Fruit fly (Drosophila melanogaster) whole organism, embryonic: ENCODE results near the gene IntS9.

ENCODE experiments used
- Asciz ChIP-seq: fragments of 200-800 bp; sonication (Bioruptor generic); optimal IDR thresholded peaks from 2 replicates; lab custom pipeline; 2017; ENCODE audit warnings: missing biosample characterization, mild to moderate bottlenecking, missing genetic modification characterization, missing genetic modification reagents
- CG10209 ChIP-seq: fragments of 200-800 bp; sonication (Bioruptor generic); optimal IDR thresholded peaks from 3 replicates; lab custom pipeline; 2017; ENCODE audit warnings: missing biosample characterization, mild to moderate bottlenecking, missing genetic modification characterization, missing genetic modification reagents
- CG1024 ChIP-seq: fragments of 200-800 bp; sonication (Bioruptor generic); IDR thresholded peaks from 2 replicates; pipeline ENCODE4 v1.3.6; 2022; ENCODE audit warnings: missing biosample characterization, missing genetic modification characterization
- CG11247 ChIP-seq: fragments of 200-800 bp; sonication (Bioruptor generic); IDR thresholded peaks from 2 replicates; pipeline ENCODE4 v1.3.6; 2022; ENCODE audit warnings: missing biosample characterization, missing genetic modification characterization
- CG12391 ChIP-seq: fragments of 200-800 bp; sonication (Bioruptor generic); optimal IDR thresholded peaks from 3 replicates; lab custom pipeline; 2018; ENCODE audit warnings: missing biosample characterization, mild to moderate bottlenecking, missing genetic modification characterization, moderate library complexity
- CG13424 ChIP-seq: fragments of 200-800 bp; sonication (Bioruptor generic); optimal IDR thresholded peaks from 2 replicates; lab custom pipeline; 2019; ENCODE audit warnings: missing biosample characterization, mild to moderate bottlenecking, missing genetic modification characterization, moderate library complexity
- CG14050 ChIP-seq: fragments of 200-800 bp; sonication (Bioruptor generic); IDR thresholded peaks from 3 replicates; pipeline ENCODE4 v1.3.6; 2022; ENCODE audit warnings: missing biosample characterization, missing genetic modification characterization
- CG14667 ChIP-seq: fragments of 200-800 bp; sonication (Bioruptor generic); IDR thresholded peaks from 2 replicates; pipeline ENCODE4 v1.3.6; 2022; ENCODE audit warnings: missing biosample characterization, missing genetic modification characterization
- CG15073 ChIP-seq: fragments of 200-800 bp; sonication (Bioruptor generic); optimal IDR thresholded peaks from 2 replicates; lab custom pipeline; 2016; ENCODE audit warnings: missing biosample characterization, missing genetic modification characterization
- CG16815 ChIP-seq: fragments of 200-800 bp; sonication (Bioruptor generic); optimal IDR thresholded peaks from 3 replicates; lab custom pipeline; 2017; ENCODE audit warnings: missing biosample characterization, mild to moderate bottlenecking, missing genetic modification characterization
- CG17361 ChIP-seq: fragments of 200-800 bp; sonication (Bioruptor generic); IDR thresholded peaks from 3 replicates; pipeline ENCODE4 v1.3.6; 2022; ENCODE audit warnings: missing biosample characterization, missing genetic modification characterization
- CG17612 ChIP-seq: fragments of 200-800 bp; sonication (Bioruptor generic); IDR thresholded peaks from 2 replicates; pipeline ENCODE4 v1.3.6; 2022; ENCODE audit warnings: missing biosample characterization, missing genetic modification characterization
- CG17802 ChIP-seq: fragments of 200-800 bp; sonication (Bioruptor generic); optimal IDR thresholded peaks from 2 replicates; lab custom pipeline; 2018; ENCODE audit warnings: missing biosample characterization, mild to moderate bottlenecking, missing genetic modification characterization, moderate library complexity
- CG18619 ChIP-seq: fragments of 200-800 bp; sonication (Bioruptor generic); optimal IDR thresholded peaks from 3 replicates; lab custom pipeline; 2017; ENCODE audit warnings: missing biosample characterization, mild to moderate bottlenecking, missing genetic modification characterization
- CG2116 ChIP-seq: fragments of 200-800 bp; sonication (Bioruptor generic); optimal IDR thresholded peaks from 3 replicates; lab custom pipeline; 2018; ENCODE audit warnings: missing biosample characterization, mild to moderate bottlenecking, missing genetic modification characterization
- CG33557 ChIP-seq: fragments of 200-800 bp; sonication (Bioruptor generic); optimal IDR thresholded peaks from 2 replicates; lab custom pipeline; 2019; ENCODE audit warnings: missing biosample characterization, mild to moderate bottlenecking, missing genetic modification characterization, moderate library complexity
- CG4730 ChIP-seq: fragments of 200-800 bp; sonication (Bioruptor generic); IDR thresholded peaks from 2 replicates; pipeline ENCODE4 v1.3.6; 2022; ENCODE audit warnings: missing biosample characterization, missing genetic modification characterization
- CG6854 ChIP-seq: fragments of 200-800 bp; sonication (Bioruptor generic); optimal IDR thresholded peaks from 3 replicates; lab custom pipeline; 2017; ENCODE audit warnings: missing biosample characterization, mild to moderate bottlenecking, missing genetic modification characterization
- CG7271 ChIP-seq: fragments of 200-800 bp; sonication (Bioruptor generic); optimal IDR thresholded peaks from 2 replicates; lab custom pipeline; 2018; ENCODE audit warnings: missing biosample characterization, mild to moderate bottlenecking, missing genetic modification characterization, moderate library complexity
- CG7556 ChIP-seq: fragments of 200-800 bp; sonication (Bioruptor generic); optimal IDR thresholded peaks from 2 replicates; lab custom pipeline; 2017; ENCODE audit warnings: missing biosample characterization, mild to moderate bottlenecking, missing genetic modification characterization
- CG8478 ChIP-seq: fragments of >200 bp; optimal IDR thresholded peaks from 2 replicates; lab custom pipeline; 2018
- CG8924 ChIP-seq: fragments of 200-800 bp; optimal IDR thresholded peaks from 3 replicates; lab custom pipeline; 2019; ENCODE audit warnings: missing biosample characterization, mild to moderate bottlenecking, missing genetic modification characterization, moderate library complexity
- Chrac-16 ChIP-seq: fragments of 200-800 bp; sonication (Bioruptor generic); optimal IDR thresholded peaks from 3 replicates; lab custom pipeline; 2016; ENCODE audit warnings: missing biosample characterization, missing genetic modification characterization
- D ChIP-seq, 2 experiments: fragments of 200-800 bp in 1 of 2; fragments of >200 bp in 1 of 2; sonication (Bioruptor generic) in 1 of 2; optimal IDR thresholded peaks; 2 replicates in 1 of 2; 3 replicates in 1 of 2; lab custom pipeline; 2017; ENCODE audit warnings: mild to moderate bottlenecking in 1 of 2, missing biosample characterization in 1 of 2, missing genetic modification characterization in 1 of 2, missing genetic modification reagents in 1 of 2
- Doc2 ChIP-seq: fragments of 200-800 bp; sonication (Bioruptor generic); IDR thresholded peaks from 2 replicates; pipeline ENCODE4 v1.3.6; 2022; ENCODE audit warnings: missing biosample characterization, missing genetic modification characterization
- Elba2 ChIP-seq: fragments of 200-800 bp; sonication (Bioruptor generic); optimal IDR thresholded peaks from 3 replicates; lab custom pipeline; 2016; ENCODE audit warnings: missing biosample characterization, missing genetic modification characterization
- HLH3B ChIP-seq: fragments of 200-800 bp; sonication (Bioruptor generic); IDR thresholded peaks from 2 replicates; pipeline ENCODE4 v1.3.6; 2022; ENCODE audit warnings: missing biosample characterization, missing genetic modification characterization
- Hey ChIP-seq: fragments of 200-800 bp; sonication (Bioruptor generic); optimal IDR thresholded peaks from 3 replicates; lab custom pipeline; 2018; ENCODE audit warnings: missing biosample characterization, mild to moderate bottlenecking, missing genetic modification characterization
- MESR4 ChIP-seq: fragments of 200-800 bp; sonication (Bioruptor generic); optimal IDR thresholded peaks from 2 replicates; lab custom pipeline; 2018; ENCODE audit warnings: missing biosample characterization, mild to moderate bottlenecking, missing genetic modification characterization, moderate library complexity
- Taf1 ChIP-seq: fragments of 200-800 bp; sonication (Bioruptor generic); IDR thresholded peaks from 2 replicates; pipeline ENCODE4 v1.3.6; 2022; ENCODE audit warnings: missing biosample characterization, missing genetic modification characterization
- cato ChIP-seq: fragments of 200-800 bp; sonication (Bioruptor generic); optimal IDR thresholded peaks from 2 replicates; lab custom pipeline; 2016; ENCODE audit warnings: missing biosample characterization, missing genetic modification characterization, borderline replicate concordance
- cg ChIP-seq: fragments of 200-800 bp; sonication (Bioruptor generic); optimal IDR thresholded peaks from 3 replicates; lab custom pipeline; 2019; ENCODE audit warnings: missing biosample characterization, mild to moderate bottlenecking, missing genetic modification characterization, moderate library complexity
- chinmo ChIP-seq: fragments of 200-800 bp; sonication (Bioruptor generic); IDR thresholded peaks from 4 replicates; pipeline ENCODE4 v1.3.6; 2022; ENCODE audit warnings: missing biosample characterization, missing genetic modification characterization; ENCODE audit not compliant: partially characterized antibody
- cwo ChIP-seq: fragments of 200-800 bp; sonication (Bioruptor generic); optimal IDR thresholded peaks from 3 replicates; lab custom pipeline; 2017; ENCODE audit warnings: missing biosample characterization, missing genetic modification characterization, mild to moderate bottlenecking, moderate library complexity, missing genetic modification reagents
- dmrt11E ChIP-seq: fragments of 200-800 bp; sonication (Bioruptor generic); optimal IDR thresholded peaks from 3 replicates; lab custom pipeline; 2018; ENCODE audit warnings: missing biosample characterization, mild to moderate bottlenecking, missing genetic modification characterization, moderate library complexity
- dpn ChIP-seq, 2 experiments: fragments of 200-800 bp; sonication (Bioruptor generic); optimal IDR thresholded peaks; 3 replicates each; lab custom pipeline; 2016; ENCODE audit warnings: missing biosample characterization in 2 of 2, missing genetic modification characterization in 2 of 2
- ewg ChIP-seq: fragments of 200-800 bp; sonication (Bioruptor generic); optimal IDR thresholded peaks from 3 replicates; lab custom pipeline; 2017; ENCODE audit warnings: mild to moderate bottlenecking, missing biosample characterization, missing genetic modification reagents, missing genetic modification characterization
- exex ChIP-seq: fragments of 200-800 bp; sonication (Bioruptor generic); optimal IDR thresholded peaks from 4 replicates; lab custom pipeline; 2018; ENCODE audit warnings: missing biosample characterization, mild to moderate bottlenecking, missing genetic modification characterization, moderate library complexity
- grau ChIP-seq: fragments of 200-800 bp; optimal IDR thresholded peaks from 3 replicates; lab custom pipeline; 2019; ENCODE audit warnings: missing biosample characterization, mild to moderate bottlenecking, missing genetic modification characterization, moderate library complexity
- jing ChIP-seq: fragments of 200-800 bp; sonication (Bioruptor generic); optimal IDR thresholded peaks from 2 replicates; lab custom pipeline; 2018; ENCODE audit warnings: missing biosample characterization, mild to moderate bottlenecking, missing genetic modification characterization
- kah ChIP-seq: fragments of 200-800 bp; sonication (Bioruptor generic); optimal IDR thresholded peaks from 2 replicates; lab custom pipeline; 2018; ENCODE audit warnings: missing biosample characterization, mild to moderate bottlenecking, missing genetic modification characterization
- ken ChIP-seq: fragments of 200-800 bp; sonication (Bioruptor generic); IDR thresholded peaks from 3 replicates; pipeline ENCODE4 v1.3.6; 2022; ENCODE audit warnings: missing biosample characterization, missing genetic modification characterization
- nerfin-1 ChIP-seq: fragments of 200-800 bp; sonication (Bioruptor generic); optimal IDR thresholded peaks from 3 replicates; lab custom pipeline; 2019; ENCODE audit warnings: missing biosample characterization, mild to moderate bottlenecking, missing genetic modification characterization, moderate library complexity
- otp ChIP-seq: fragments of 200-800 bp; sonication (Bioruptor generic); IDR thresholded peaks from 3 replicates; pipeline ENCODE4, ENCODE4 v1.3.6; 2022; ENCODE audit warnings: missing biosample characterization, missing genetic modification characterization
- pita ChIP-seq: fragments of 200-800 bp; sonication (Bioruptor generic); optimal IDR thresholded peaks from 2 replicates; lab custom pipeline; 2017; ENCODE audit warnings: missing biosample characterization, mild to moderate bottlenecking, missing genetic modification characterization
- ranshi ChIP-seq: fragments of 200-800 bp; sonication (Bioruptor generic); IDR thresholded peaks from 2 replicates; pipeline ENCODE4 v1.3.6; 2022; ENCODE audit warnings: missing biosample characterization, missing genetic modification characterization
- sisA ChIP-seq: fragments of 200-800 bp; sonication (Bioruptor generic); IDR thresholded peaks from 2 replicates; pipeline ENCODE4 v1.3.6; 2022; ENCODE audit warnings: missing biosample characterization, missing genetic modification characterization
- sqz ChIP-seq: fragments of 200-800 bp; sonication (Bioruptor generic); optimal IDR thresholded peaks from 3 replicates; lab custom pipeline; 2018; ENCODE audit warnings: missing biosample characterization, mild to moderate bottlenecking, missing genetic modification characterization
- stwl ChIP-seq: fragments of 200-800 bp; sonication (Bioruptor generic); optimal IDR thresholded peaks from 3 replicates; lab custom pipeline; 2018; ENCODE audit warnings: missing biosample characterization, mild to moderate bottlenecking, missing genetic modification characterization, moderate library complexity
- ttk ChIP-seq: fragments of 200-800 bp; sonication (Bioruptor generic); IDR thresholded peaks from 2 replicates; pipeline ENCODE4 v2.1.2; 2022; ENCODE audit warnings: missing biosample characterization, missing genetic modification characterization
- twi ChIP-seq: fragments of 200-800 bp; optimal IDR thresholded peaks from 2 replicates; lab custom pipeline; 2019; ENCODE audit warnings: missing biosample characterization, mild to moderate bottlenecking, missing genetic modification characterization, moderate library complexity

IntS9 gene

DNA sequence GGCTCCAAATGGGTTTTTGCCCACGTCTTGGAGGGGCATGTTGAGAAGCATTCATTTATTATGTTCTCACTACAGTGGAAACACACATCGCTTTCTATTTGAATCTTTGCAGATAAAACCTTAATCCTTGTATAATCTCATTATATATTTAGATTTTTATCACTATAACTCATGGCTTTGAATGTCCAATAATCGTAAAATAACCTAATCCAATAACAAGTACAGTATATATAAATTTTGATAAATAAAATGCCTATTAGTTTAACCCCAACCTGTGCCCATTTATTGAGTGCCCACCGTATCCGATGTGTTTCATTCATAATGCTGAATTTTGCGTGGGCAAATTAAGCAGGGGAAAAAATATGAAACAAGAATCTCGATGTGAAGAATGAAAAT is 41.1 kb upstream of the IntS9 start (continued):
- TF ChIP-seq CG14050 (GFP tag; lab: Robert Waterston, UW) (no peak), CG4730 (GFP tag; lab: Robert Waterston, UW) (no peak), nerfin-1 (tag; lab: Kevin White, UChicago) (no peak), CG6854 (no peak), CG33557 (GFP tag; lab: Kevin White, UChicago) (no peak), CG17612 (GFP tag; lab: Robert Waterston, UW) (no peak), ewg (GFP tag; lab: Kevin White, UChicago) (no peak), CG8924 (tag; lab: Kevin White, UChicago) (peak; percentile 6), Chrac-16 (GFP tag; lab: Kevin White, UChicago) (no peak), cato (GFP tag; lab: Kevin White, UChicago) (no peak), chinmo (GFP tag; lab: Robert Waterston, UW) (no peak), CG2116 (GFP tag; lab: Kevin White, UChicago) (no peak), HLH3B (GFP tag; lab: Robert Waterston, UW) (0 out of 2 replicates have a peak, but pooled peaks have one; percentile 11), kah (GFP tag; lab: Kevin White, UChicago) (no peak), sqz (GFP tag; lab: Kevin White, UChicago) (no peak), CG7271 (tag; lab: Kevin White, UChicago) (no peak), CG14667 (no peak), CG10209 (GFP tag; lab: Kevin White, UChicago) (peak; percentile 29), ranshi (GFP tag; lab: Robert Waterston, UW) (no peak), MESR4 (no peak), dpn (GFP tag; optimal IDR thresholded peaks at IDR 0.05; lab: Kevin White, UChicago) (peak in 1 of 2 experiments; percentile 0), ken (GFP tag; lab: Robert Waterston, UW) (no peak), CG13424 (tag; lab: Kevin White, UChicago) (peak; percentile 55), D (optimal IDR thresholded peaks at IDR 0.05; lab: Kevin White, UChicago) (no peak), D (GFP tag; optimal IDR thresholded peaks at IDR 0.05; lab: Kevin White, UChicago) (no peak), cg (GFP tag; lab: Kevin White, UChicago) (no peak), CG7556 (GFP tag; lab: Kevin White, UChicago) (peak; percentile 39), Hey (tag; lab: Kevin White, UChicago) (no peak), ttk (GFP tag; lab: Robert Waterston, UW) (no peak), stwl (tag; lab: Kevin White, UChicago) (no peak), CG17802 (no peak), twi (no peak), CG16815 (no peak), Asciz (GFP tag; lab: Kevin White, UChicago) (peak; percentile 7), otp (GFP tag; lab: Robert Waterston, UW) (no peak), CG11247 (no peak), jing (GFP tag; lab: Kevin White, UChicago) (no peak), CG17361 (0 out of 3 replicates have a peak, but pooled peaks have one; percentile 18), Taf1 (0 out of 2 replicates have a peak, but pooled peaks have one; percentile 28), dmrt11E (tag; lab: Kevin White, UChicago) (no peak), sisA (GFP tag; lab: Robert Waterston, UW) (no peak), cwo (GFP tag; lab: Kevin White, UChicago) (peak; percentile 16), CG15073 (GFP tag; lab: Kevin White, UChicago) (no peak), CG18619 (no peak), Doc2 (no peak), CG1024 (GFP tag; lab: Robert Waterston, UW) (no peak), exex (tag; lab: Kevin White, UChicago) (no peak), CG8478 (lab: Kevin White, UChicago) (no peak), Elba2 (GFP tag; lab: Kevin White, UChicago) (no peak), grau (tag; lab: Kevin White, UChicago) (peak; percentile 91), pita (GFP tag; lab: Kevin White, UChicago) (no peak), CG12391 (tag; lab: Kevin White, UChicago) (no peak)
